Worm (Caenorhabditis elegans): ENCODE measurements around the gene H35N09.2.

The H35N09.2 gene

DNA sequence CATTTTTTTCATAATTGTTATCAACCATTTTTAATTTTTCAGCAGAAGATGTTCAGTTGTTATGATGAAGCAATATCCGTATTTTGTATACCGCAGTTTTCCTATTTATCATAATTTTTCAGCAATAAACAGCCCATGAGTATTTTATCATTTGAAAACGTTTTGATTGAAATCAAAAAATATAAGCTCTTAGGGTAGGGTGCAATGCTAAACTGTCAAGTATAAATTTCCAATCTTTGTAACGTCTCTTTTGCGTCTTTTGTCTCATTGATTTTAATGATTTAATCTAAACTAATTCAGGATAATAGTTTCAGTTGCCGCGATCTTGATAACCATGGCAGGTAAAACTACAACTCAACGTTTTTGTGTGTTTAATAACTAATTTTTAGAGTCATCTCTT, 3.6 kb downstream of the H35N09.2 start, which contains the start of gene F18E9.1:
TSS of gene F18E9.1 (plus strand) at position 301 of the 400 bp plus-strand sequence.
- TF ChIP-seq nhr-12 (tag; optimal IDR thresholded peaks at IDR 0.05) (no peak), bed-3 (GFP tag; optimal IDR thresholded peaks at IDR 0.05) (no peak), lin-13 (tag; optimal IDR thresholded peaks at IDR 0.05) (no peak), ztf-11 (tag; optimal IDR thresholded peaks at IDR 0.05) (no peak), mab-5 (tag; optimal IDR thresholded peaks at IDR 0.05) (no peak), mep-1 (tag; optimal IDR thresholded peaks at IDR 0.05) (no peak), pha-4 (tag; optimal IDR thresholded peaks at IDR 0.05) (no peak), cnd-1 (tag; optimal IDR thresholded peaks at IDR 0.05) (no peak), mls-2 (tag; optimal IDR thresholded peaks at IDR 0.05) (no peak), nhr-76 (tag; optimal IDR thresholded peaks at IDR 0.05) (no peak), hlh-1 (tag; optimal IDR thresholded peaks at IDR 0.05) (no peak), elt-1 (tag; optimal IDR thresholded peaks at IDR 0.05; ENCODE audit: borderline replicate concordance, insufficient read depth) (no peak), M03D4.4 (tag; optimal IDR thresholded peaks at IDR 0.05) (no peak), lin-32 (GFP tag; optimal IDR thresholded peaks at IDR 0.05) (no peak)

DNA sequence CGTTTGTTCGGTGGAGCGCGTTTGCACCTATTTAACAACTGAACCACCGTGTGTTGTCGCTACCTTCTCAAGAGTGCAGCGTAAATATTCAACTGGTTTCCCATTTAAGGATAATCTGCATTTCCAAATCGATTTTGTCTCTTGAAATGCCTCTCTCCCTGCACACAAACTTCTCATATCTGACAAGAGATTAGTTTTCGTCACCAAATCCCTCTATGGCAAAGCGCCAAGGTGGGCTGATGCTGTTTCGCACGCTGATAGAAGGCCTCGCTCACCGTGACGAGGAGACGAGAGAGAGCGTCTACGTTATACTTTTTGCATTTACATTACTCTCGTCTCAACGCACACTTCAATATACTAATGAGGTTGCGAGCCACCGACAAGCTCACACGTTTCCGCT, 5.1 kb downstream of the H35N09.2 start:
- TF ChIP-seq unc-39 (tag; optimal IDR thresholded peaks at IDR 0.05): no peak
- TF ChIP-seq mab-5 (tag; optimal IDR thresholded peaks at IDR 0.05): no peak
- peak; percentile 30 for TF ChIP-seq mls-2 (tag; optimal IDR thresholded peaks at IDR 0.05)
- TF ChIP-seq ces-1 (GFP tag; optimal IDR thresholded peaks at IDR 0.05): peak; percentile 12
- TF ChIP-seq flh-1 (GFP tag; optimal IDR thresholded peaks at IDR 0.05): no peak

DNA sequence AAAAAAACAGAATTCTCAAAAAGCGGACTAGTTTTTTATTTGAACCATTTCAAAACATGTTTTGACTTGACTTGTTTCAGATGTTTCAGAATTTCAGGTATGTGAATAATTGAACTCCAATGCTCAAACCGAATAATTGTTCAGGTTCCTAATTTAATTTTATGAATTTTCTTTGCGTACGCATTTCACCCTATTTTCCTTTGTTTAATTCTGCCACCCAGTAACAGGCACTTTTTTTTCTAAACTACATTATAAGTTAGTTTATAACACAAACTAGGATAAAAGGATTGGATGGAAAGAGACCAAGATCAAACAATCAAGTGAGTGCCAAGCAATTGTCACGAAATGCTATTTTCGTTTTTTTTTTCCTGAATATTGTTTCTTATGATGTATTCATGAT, 6.4 kb downstream of the H35N09.2 start:
- TF ChIP-seq mls-2 (tag; optimal IDR thresholded peaks at IDR 0.05) (no peak), pha-4 (tag; optimal IDR thresholded peaks at IDR 0.05) (no peak)

DNA sequence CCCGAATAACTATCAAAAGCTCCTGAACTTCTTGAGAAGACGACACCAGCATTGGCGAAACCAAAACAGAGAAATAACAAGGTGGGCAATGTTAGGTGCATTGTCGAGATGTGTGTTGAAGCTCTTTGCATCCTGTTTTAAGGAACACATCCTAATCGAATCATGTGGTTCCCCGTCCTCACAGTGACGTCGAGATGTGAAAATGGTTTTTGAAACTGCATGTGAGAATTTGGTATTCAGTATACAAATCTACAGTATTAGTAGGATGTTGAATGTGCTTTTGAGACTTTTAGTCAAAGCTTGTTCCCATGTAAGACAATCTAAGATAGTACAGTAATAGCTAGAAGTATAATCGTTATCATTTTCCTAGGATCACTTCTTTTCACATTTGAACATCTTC, 7.2 kb downstream of the H35N09.2 start, which contains the start of gene F18E9.7:
TSS of gene F18E9.7 (minus strand) at position 101 of the 400 bp plus-strand sequence.
- no peak for TF ChIP-seq M03D4.4 (tag; optimal IDR thresholded peaks at IDR 0.05)
- TF ChIP-seq zip-8 (tag; optimal IDR thresholded peaks at IDR 0.05): no peak
- no peak for TF ChIP-seq nhr-76 (tag; optimal IDR thresholded peaks at IDR 0.05)
- no peak for TF ChIP-seq lsy-2 (tag; optimal IDR thresholded peaks at IDR 0.05)
- no peak for TF ChIP-seq nhr-2 (tag; optimal IDR thresholded peaks at IDR 0.05)
- TF ChIP-seq drap-1 (GFP tag; optimal IDR thresholded peaks at IDR 0.05): no peak
- no peak for TF ChIP-seq elt-3 (tag; optimal IDR thresholded peaks at IDR 0.05)
- no peak for TF ChIP-seq blmp-1 (tag; optimal IDR thresholded peaks at IDR 0.05)

DNA sequence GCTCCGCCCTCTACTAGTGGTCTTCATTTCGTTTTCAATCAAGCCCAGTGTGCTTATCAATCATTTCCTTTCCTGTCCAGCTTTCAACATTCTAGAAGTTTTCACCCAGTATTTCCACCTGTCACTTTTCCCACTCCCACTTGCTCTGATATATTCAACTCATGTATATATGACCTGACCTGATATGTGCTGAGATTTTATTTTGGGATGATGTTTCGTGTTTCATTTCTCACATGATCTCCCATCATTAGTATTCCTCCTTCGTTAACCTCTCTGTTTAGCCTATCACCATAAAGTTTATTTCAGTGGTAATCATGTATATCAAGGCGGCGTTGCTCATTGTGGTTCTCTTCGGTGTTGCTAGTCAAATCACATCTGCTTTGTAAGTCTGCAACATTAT, 12.0 kb downstream of the H35N09.2 start, which contains the start of gene nlp-7:
TSS of gene nlp-7 (plus strand) at position 301 of the 400 bp plus-strand sequence.
- TF ChIP-seq nhr-12 (tag; optimal IDR thresholded peaks at IDR 0.05) (no peak), bed-3 (GFP tag; optimal IDR thresholded peaks at IDR 0.05) (no peak), nhr-76 (tag; optimal IDR thresholded peaks at IDR 0.05) (no peak), elt-3 (tag; optimal IDR thresholded peaks at IDR 0.05) (no peak), elt-1 (tag; optimal IDR thresholded peaks at IDR 0.05; ENCODE audit: borderline replicate concordance, insufficient read depth) (no peak), lin-13 (tag; optimal IDR thresholded peaks at IDR 0.05) (no peak), lsy-2 (tag; optimal IDR thresholded peaks at IDR 0.05) (no peak), tbx-8 (GFP tag; optimal IDR thresholded peaks at IDR 0.05) (no peak), ceh-83 (GFP tag; optimal IDR thresholded peaks at IDR 0.05) (no peak), ztf-11 (tag; optimal IDR thresholded peaks at IDR 0.05) (no peak), snpc-4 (tag; optimal IDR thresholded peaks at IDR 0.05) (no peak), nhr-2 (tag; optimal IDR thresholded peaks at IDR 0.05) (no peak), nhr-28 (tag; optimal IDR thresholded peaks at IDR 0.05) (no peak), hlh-1 (tag; optimal IDR thresholded peaks at IDR 0.05) (no peak), mep-1 (tag; optimal IDR thresholded peaks at IDR 0.05) (no peak), unc-120 (tag; optimal IDR thresholded peaks at IDR 0.05; ENCODE audit: poor library complexity, severe bottlenecking) (no peak), cnd-1 (tag; optimal IDR thresholded peaks at IDR 0.05) (no peak), ceh-43 (GFP tag; optimal IDR thresholded peaks at IDR 0.05) (no peak), zip-8 (tag; optimal IDR thresholded peaks at IDR 0.05) (no peak), lin-32 (GFP tag; optimal IDR thresholded peaks at IDR 0.05) (no peak)

DNA sequence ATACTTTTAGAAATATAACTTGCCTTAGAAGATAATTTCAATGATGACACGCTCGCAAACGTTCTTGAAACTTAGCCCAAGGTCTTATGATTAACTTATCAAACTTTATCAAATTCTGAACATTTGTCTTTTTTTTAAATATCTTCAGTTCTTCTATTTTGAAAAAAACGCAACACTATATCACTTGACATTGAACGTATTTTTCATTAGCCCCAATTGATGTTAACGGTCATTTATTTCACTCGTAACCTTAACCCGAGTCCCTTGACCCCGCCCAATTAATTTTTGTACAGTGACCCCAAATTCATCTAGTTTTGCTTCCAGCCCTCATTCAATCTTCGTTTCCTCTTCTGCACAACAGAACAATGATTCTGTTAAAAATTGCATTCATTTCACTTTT, 19.0 kb downstream of the H35N09.2 start, which contains the start of gene F18E9.3:
TSS of gene F18E9.3 (plus strand) at position 311 of the 400 bp plus-strand sequence.
- no peak for TF ChIP-seq elt-3 (tag; optimal IDR thresholded peaks at IDR 0.05)
- no peak for TF ChIP-seq bed-3 (GFP tag; optimal IDR thresholded peaks at IDR 0.05)
- no peak for TF ChIP-seq nhr-28 (tag; optimal IDR thresholded peaks at IDR 0.05)
- no peak for TF ChIP-seq ces-1 (GFP tag; optimal IDR thresholded peaks at IDR 0.05)
- TF ChIP-seq unc-62 (GFP tag; optimal IDR thresholded peaks at IDR 0.05): no peak
- no peak for TF ChIP-seq ceh-39 (tag; optimal IDR thresholded peaks at IDR 0.05)
- TF ChIP-seq drap-1 (GFP tag; optimal IDR thresholded peaks at IDR 0.05): no peak
- no peak for TF ChIP-seq blmp-1 (tag; optimal IDR thresholded peaks at IDR 0.05)
- TF ChIP-seq mep-1 (tag; optimal IDR thresholded peaks at IDR 0.05): no peak
- TF ChIP-seq nhr-237 (tag; optimal IDR thresholded peaks at IDR 0.05): no peak
- TF ChIP-seq mls-2 (tag; optimal IDR thresholded peaks at IDR 0.05): no peak
- no peak for TF ChIP-seq unc-39 (tag; optimal IDR thresholded peaks at IDR 0.05)

Measured in whole organism, mixed stage, embryonic.